Fruit fly (Drosophila melanogaster) whole organism, embryonic: ENCODE measurements around the gene Sfp33A4.

Experiments used
- ATbp ChIP-seq: fragments of 200-800 bp; sonication (Bioruptor generic); optimal IDR thresholded peaks from 2 replicates; lab custom pipeline; 2017; ENCODE audit warnings: missing biosample characterization, mild to moderate bottlenecking, missing genetic modification characterization, missing genetic modification reagents
- Adf1 ChIP-seq: fragments of 200-800 bp; sonication (Bioruptor generic); IDR thresholded peaks from 2 replicates; pipeline ENCODE4 v1.3.6; 2022; ENCODE audit warnings: missing biosample characterization, missing genetic modification characterization
- B-H1 ChIP-seq: fragments of 200-800 bp; sonication (Bioruptor generic); IDR thresholded peaks from 3 replicates; pipeline ENCODE4 v1.3.6; 2022; ENCODE audit warnings: missing biosample characterization, missing genetic modification characterization
- Bteb2 ChIP-seq: fragments of 200-800 bp; sonication (Bioruptor generic); optimal IDR thresholded peaks from 2 replicates; lab custom pipeline; 2016; ENCODE audit warnings: missing biosample characterization, missing genetic modification characterization
- CG10431 ChIP-seq: fragments of 200-800 bp; sonication (Bioruptor generic); optimal IDR thresholded peaks from 3 replicates; lab custom pipeline; 2018; ENCODE audit warnings: missing biosample characterization, mild to moderate bottlenecking, missing genetic modification characterization
- CG13287 ChIP-seq: fragments of 200-800 bp; sonication (Bioruptor generic); IDR thresholded peaks from 2 replicates; pipeline ENCODE4 v1.3.6; 2022; ENCODE audit warnings: missing biosample characterization, missing genetic modification characterization; ENCODE audit not compliant: partially characterized antibody
- CG13894 ChIP-seq: fragments of 200-800 bp; sonication (Bioruptor generic); optimal IDR thresholded peaks from 3 replicates; lab custom pipeline; 2018; ENCODE audit warnings: missing biosample characterization, mild to moderate bottlenecking, missing genetic modification characterization, moderate library complexity
- CG14050 ChIP-seq: fragments of 200-800 bp; sonication (Bioruptor generic); IDR thresholded peaks from 3 replicates; pipeline ENCODE4 v1.3.6; 2022; ENCODE audit warnings: missing biosample characterization, missing genetic modification characterization
- CG14667 ChIP-seq: fragments of 200-800 bp; sonication (Bioruptor generic); IDR thresholded peaks from 2 replicates; pipeline ENCODE4 v1.3.6; 2022; ENCODE audit warnings: missing biosample characterization, missing genetic modification characterization
- CG15479 ChIP-seq: fragments of 200-800 bp; sonication (Bioruptor generic); optimal IDR thresholded peaks from 3 replicates; lab custom pipeline; 2019; ENCODE audit warnings: missing biosample characterization, mild to moderate bottlenecking, missing genetic modification characterization, moderate library complexity
- CG16815 ChIP-seq: fragments of 200-800 bp; sonication (Bioruptor generic); optimal IDR thresholded peaks from 3 replicates; lab custom pipeline; 2017; ENCODE audit warnings: missing biosample characterization, mild to moderate bottlenecking, missing genetic modification characterization
- CG17568 ChIP-seq: fragments of 200-800 bp; sonication (Bioruptor generic); optimal IDR thresholded peaks from 2 replicates; lab custom pipeline; 2018; ENCODE audit warnings: missing biosample characterization, mild to moderate bottlenecking, missing genetic modification characterization, moderate library complexity
- CG2202 ChIP-seq: fragments of 200-800 bp; sonication (Bioruptor generic); optimal IDR thresholded peaks from 2 replicates; lab custom pipeline; 2018; ENCODE audit warnings: missing biosample characterization, mild to moderate bottlenecking, missing genetic modification characterization
- CG2678 ChIP-seq: fragments of 200-800 bp; sonication (Bioruptor generic); optimal IDR thresholded peaks from 3 replicates; lab custom pipeline; 2019; ENCODE audit warnings: missing biosample characterization, mild to moderate bottlenecking, missing genetic modification characterization, moderate library complexity
- CG30403 ChIP-seq: fragments of 200-800 bp; sonication (Bioruptor generic); optimal IDR thresholded peaks from 3 replicates; lab custom pipeline; 2016; ENCODE audit warnings: missing biosample characterization, missing genetic modification characterization
- CG6791 ChIP-seq: fragments of 200-800 bp; sonication (Bioruptor generic); IDR thresholded peaks from 3 replicates; pipeline ENCODE4 v1.3.6; 2022; ENCODE audit warnings: missing biosample characterization, missing genetic modification characterization; ENCODE audit not compliant: partially characterized antibody
- CG8359 ChIP-seq: fragments of 200-800 bp; sonication (Bioruptor generic); optimal IDR thresholded peaks from 2 replicates; lab custom pipeline; 2017; ENCODE audit warnings: missing biosample characterization, mild to moderate bottlenecking, missing genetic modification characterization, borderline replicate concordance
- CG9215 ChIP-seq: fragments of 200-800 bp; sonication (Bioruptor generic); IDR thresholded peaks from 2 replicates; pipeline ENCODE4 v1.3.6; 2022; ENCODE audit warnings: missing biosample characterization, missing genetic modification characterization
- Dip3 ChIP-seq: fragments of 200-800 bp; sonication (Bioruptor generic); optimal IDR thresholded peaks from 3 replicates; lab custom pipeline; 2016; ENCODE audit warnings: missing biosample characterization, missing genetic modification characterization
- E2f2 ChIP-seq: fragments of 200-800 bp; sonication (Bioruptor generic); IDR thresholded peaks from 2 replicates; pipeline ENCODE4 v1.3.6; 2022; ENCODE audit warnings: missing biosample characterization, missing genetic modification characterization
- ERR ChIP-seq: fragments of 200-800 bp; sonication (Bioruptor generic); optimal IDR thresholded peaks from 2 replicates; lab custom pipeline; 2016; ENCODE audit warnings: missing biosample characterization, missing genetic modification characterization
- Elba2 ChIP-seq: fragments of 200-800 bp; sonication (Bioruptor generic); optimal IDR thresholded peaks from 3 replicates; lab custom pipeline; 2016; ENCODE audit warnings: missing biosample characterization, missing genetic modification characterization
- Hr3 ChIP-seq: fragments of 200-800 bp; sonication (Bioruptor generic); optimal IDR thresholded peaks from 3 replicates; lab custom pipeline; 2016; ENCODE audit warnings: missing biosample characterization, missing genetic modification characterization
- Hsf ChIP-seq: fragments of 200-800 bp; sonication (Bioruptor generic); optimal IDR thresholded peaks from 3 replicates; lab custom pipeline; 2016; ENCODE audit warnings: missing biosample characterization, missing genetic modification characterization
- MBD-R2 ChIP-seq: fragments of 200-800 bp; sonication (Bioruptor generic); IDR thresholded peaks from 2 replicates; pipeline ENCODE4 v1.3.6; 2022; ENCODE audit warnings: missing biosample characterization, missing genetic modification characterization
- MTF-1 ChIP-seq: fragments of 200-800 bp; sonication (Bioruptor generic); optimal IDR thresholded peaks from 2 replicates; lab custom pipeline; 2018; ENCODE audit warnings: missing biosample characterization, mild to moderate bottlenecking, missing genetic modification characterization, borderline replicate concordance
- NK7.1 ChIP-seq: fragments of 200-800 bp; sonication (Bioruptor generic); optimal IDR thresholded peaks from 3 replicates; lab custom pipeline; 2016; ENCODE audit warnings: missing biosample characterization, missing genetic modification characterization
- Neu2 ChIP-seq: fragments of 200-800 bp; sonication (Bioruptor generic); optimal IDR thresholded peaks from 3 replicates; lab custom pipeline; 2016; ENCODE audit warnings: missing biosample characterization, missing genetic modification characterization, borderline replicate concordance
- Optix ChIP-seq: fragments of 200-800 bp; sonication (Bioruptor generic); IDR thresholded peaks from 3 replicates; pipeline ENCODE4 v1.3.6; 2022; ENCODE audit warnings: missing biosample characterization, missing genetic modification characterization
- Pdp1 ChIP-seq, 2 experiments: fragments of 200-800 bp; sonication (Bioruptor generic); optimal IDR thresholded peaks; 3 replicates each; lab custom pipeline; 2016; ENCODE audit warnings: missing biosample characterization in 2 of 2, missing genetic modification characterization in 2 of 2, mild to moderate bottlenecking in 1 of 2, moderate library complexity in 1 of 2
- Six4 ChIP-seq: fragments of 200-800 bp; sonication (Bioruptor generic); optimal IDR thresholded peaks from 2 replicates; lab custom pipeline; 2016; ENCODE audit warnings: missing biosample characterization, missing genetic modification characterization
- Tbp ChIP-seq: fragments of >200 bp; optimal IDR thresholded peaks from 2 replicates; lab custom pipeline; 2018; ENCODE audit warnings: missing biosample characterization, missing genetic modification characterization
- abd-A ChIP-seq: fragments of 200-800 bp; sonication (Bioruptor generic); optimal IDR thresholded peaks from 3 replicates; lab custom pipeline; 2019; ENCODE audit warnings: missing biosample characterization, mild to moderate bottlenecking, missing genetic modification characterization, moderate library complexity
- ato ChIP-seq: fragments of 200-800 bp; sonication (Bioruptor generic); IDR thresholded peaks from 2 replicates; pipeline ENCODE4 v1.3.6; 2022; ENCODE audit warnings: missing biosample characterization, missing genetic modification characterization; ENCODE audit not compliant: partially characterized antibody
- bcd ChIP-seq: fragments of 200-800 bp; sonication (Bioruptor generic); optimal IDR thresholded peaks from 2 replicates; lab custom pipeline; 2017; ENCODE audit warnings: missing biosample characterization, mild to moderate bottlenecking, missing genetic modification characterization
- bsh ChIP-seq, 2 experiments: fragments of 200-800 bp; sonication (Bioruptor generic); optimal IDR thresholded peaks; 2 replicates each; lab custom pipeline; 2017 to 2018; ENCODE audit warnings: mild to moderate bottlenecking in 2 of 2, missing biosample characterization in 2 of 2, missing genetic modification characterization in 2 of 2, moderate library complexity in 1 of 2
- chm ChIP-seq: fragments of 200-800 bp; sonication (Bioruptor generic); IDR thresholded peaks from 2 replicates; pipeline ENCODE4 v1.3.6; 2022; ENCODE audit warnings: missing biosample characterization, missing genetic modification characterization
- crol ChIP-seq: fragments of 200-800 bp; sonication (Bioruptor generic); IDR thresholded peaks from 2 replicates; pipeline ENCODE4 v1.3.6; 2022; ENCODE audit warnings: missing biosample characterization, missing genetic modification characterization
- dimm ChIP-seq: fragments of 200-800 bp; sonication (Bioruptor generic); IDR thresholded peaks from 2 replicates; pipeline ENCODE4 v1.3.6; 2022; ENCODE audit warnings: missing biosample characterization, missing genetic modification characterization
- dmrt99B ChIP-seq: fragments of 200-800 bp; sonication (Bioruptor generic); optimal IDR thresholded peaks from 2 replicates; lab custom pipeline; 2018; ENCODE audit warnings: missing biosample characterization, mild to moderate bottlenecking, missing genetic modification characterization, moderate library complexity
- exex ChIP-seq: fragments of 200-800 bp; sonication (Bioruptor generic); optimal IDR thresholded peaks from 4 replicates; lab custom pipeline; 2018; ENCODE audit warnings: missing biosample characterization, mild to moderate bottlenecking, missing genetic modification characterization, moderate library complexity
- h ChIP-seq: fragments of >200 bp; optimal IDR thresholded peaks from 2 replicates; lab custom pipeline; 2017
- kay ChIP-seq: fragments of 200-800 bp; sonication (Bioruptor generic); optimal IDR thresholded peaks from 2 replicates; lab custom pipeline; 2016; ENCODE audit warnings: missing biosample characterization, missing genetic modification characterization
- knrl ChIP-seq: fragments of 200-800 bp; sonication (Bioruptor generic); IDR thresholded peaks from 3 replicates; pipeline ENCODE4 v1.3.6; 2022; ENCODE audit warnings: missing biosample characterization, missing genetic modification characterization; ENCODE audit not compliant: partially characterized antibody
- pros ChIP-seq: fragments of 200-800 bp; sonication (Bioruptor generic); optimal IDR thresholded peaks from 3 replicates; lab custom pipeline; 2019; ENCODE audit warnings: missing biosample characterization, mild to moderate bottlenecking, missing genetic modification characterization, moderate library complexity
- run ChIP-seq: fragments of 200-800 bp; sonication (Bioruptor generic); optimal IDR thresholded peaks from 3 replicates; lab custom pipeline; 2018; ENCODE audit warnings: missing biosample characterization, mild to moderate bottlenecking, missing genetic modification characterization
- sna ChIP-seq: fragments of 200-800 bp; sonication (Bioruptor generic); IDR thresholded peaks from 2 replicates; pipeline ENCODE4 v1.3.6; 2022; ENCODE audit warnings: missing biosample characterization, missing genetic modification characterization; ENCODE audit not compliant: partially characterized antibody
- sob ChIP-seq: fragments of 200-800 bp; sonication (Bioruptor generic); IDR thresholded peaks from 2 replicates; pipeline ENCODE4 v1.3.6; 2022; ENCODE audit warnings: missing biosample characterization, missing genetic modification characterization
- tap ChIP-seq: fragments of 200-800 bp; optimal IDR thresholded peaks from 3 replicates; lab custom pipeline; 2019; ENCODE audit warnings: missing biosample characterization, mild to moderate bottlenecking, missing genetic modification characterization, moderate library complexity
- tin ChIP-seq: fragments of 200-800 bp; sonication (Bioruptor generic); optimal IDR thresholded peaks from 3 replicates; lab custom pipeline; 2016; ENCODE audit warnings: missing biosample characterization, missing genetic modification characterization

Sfp33A4 gene

dm6 chr2L:11816376-11816775, 20.7 kb upstream of the Sfp33A4 start (continued):
- TF ChIP-seq CG16815 (GFP tag; lab: Kevin White, UChicago), result peak; percentile 91
- TF ChIP-seq bsh (GFP tag; optimal IDR thresholded peaks at IDR 0.05; lab: Kevin White, UChicago), result peak; percentile 51 to 93
- peak; percentile 98 for TF ChIP-seq CG10431 (GFP tag; lab: Kevin White, UChicago)
- TF ChIP-seq CG2678 (tag; lab: Kevin White, UChicago), result peak; percentile 81
- peak; percentile 87 for TF ChIP-seq CG30403
- TF ChIP-seq bcd (GFP tag; lab: Kevin White, UChicago), result peak; percentile 97
- TF ChIP-seq Dip3 (GFP tag; lab: Kevin White, UChicago), result peak; percentile 65
- peak; percentile 91 for TF ChIP-seq Elba2 (GFP tag; lab: Kevin White, UChicago)
- peak; percentile 48; the same call in 1 of the 3 replicates for TF ChIP-seq CG6791
- TF ChIP-seq CG8359, result peak; percentile 95
- peak; percentile 89 to 90 for TF ChIP-seq Pdp1 (GFP tag; optimal IDR thresholded peaks at IDR 0.05; lab: Kevin White, UChicago)
- peak; percentile 90 for TF ChIP-seq crol (GFP tag; lab: Robert Waterston, UW)
- peak; percentile 87 for TF ChIP-seq Hr3 (GFP tag; lab: Kevin White, UChicago)
- TF ChIP-seq CG9215 (GFP tag; lab: Robert Waterston, UW), result peak; percentile 56
- peak; percentile 44 for TF ChIP-seq run (tag; lab: Kevin White, UChicago)
- 0 out of 3 replicates have a peak, but pooled peaks have one; percentile 7 for TF ChIP-seq knrl (GFP tag; lab: Robert Waterston, UW)
- peak; percentile 30 for TF ChIP-seq exex (tag; lab: Kevin White, UChicago)
- TF ChIP-seq CG15479, result peak; percentile 74
- TF ChIP-seq tin (GFP tag; lab: Kevin White, UChicago), result peak; percentile 97
- no peak for TF ChIP-seq Tbp
- peak; percentile 88 for TF ChIP-seq sob (GFP tag; lab: Robert Waterston, UW)
- TF ChIP-seq Neu2 (GFP tag; lab: Kevin White, UChicago), result peak; percentile 96
- TF ChIP-seq CG14050 (GFP tag; lab: Robert Waterston, UW), result peak; percentile 89
- no peak; the same call in 1 of the 2 replicates for TF ChIP-seq dimm (GFP tag; lab: Robert Waterston, UW)
- TF ChIP-seq sna, result no peak
- peak; percentile 70 for TF ChIP-seq CG13894 (tag; lab: Kevin White, UChicago)
- peak; percentile 98 for TF ChIP-seq chm
- peak; percentile 62 for TF ChIP-seq E2f2 (GFP tag; lab: Robert Waterston, UW)
- peak; percentile 93 for TF ChIP-seq Optix (GFP tag; lab: Robert Waterston, UW)
- TF ChIP-seq Bteb2 (GFP tag; lab: Kevin White, UChicago), result peak; percentile 83
- peak; percentile 96 for TF ChIP-seq Six4 (GFP tag; lab: Kevin White, UChicago)
- no peak for TF ChIP-seq ato (GFP tag; lab: Robert Waterston, UW)
- TF ChIP-seq MTF-1 (GFP tag; lab: Kevin White, UChicago), result peak; percentile 99
- TF ChIP-seq kay, result peak; percentile 40
- TF ChIP-seq NK7.1 (GFP tag; lab: Kevin White, UChicago), result peak; percentile 94
- TF ChIP-seq Adf1, result 0 out of 2 replicates have a peak, but pooled peaks have one; percentile 21
- peak; percentile 87 for TF ChIP-seq dmrt99B (tag; lab: Kevin White, UChicago)
- TF ChIP-seq CG14667 (GFP tag; lab: Robert Waterston, UW), result peak; percentile 76; the same call in 1 of the 2 replicates
- TF ChIP-seq ERR, result peak; percentile 77
- peak; percentile 97 for TF ChIP-seq CG2202 (tag; lab: Kevin White, UChicago)
- TF ChIP-seq CG13287 (GFP tag; lab: Robert Waterston, UW), result no peak; the same call in 1 of the 2 replicates
- TF ChIP-seq h, result peak; percentile 52
- TF ChIP-seq abd-A (tag; lab: Kevin White, UChicago), result peak; percentile 35
- TF ChIP-seq CG17568, result peak; percentile 95
- peak; percentile 80; the same call in 2 of the 3 replicates for TF ChIP-seq B-H1 (GFP tag; lab: Robert Waterston, UW)
- peak; percentile 82 for TF ChIP-seq tap (tag; lab: Kevin White, UChicago)
- TF ChIP-seq MBD-R2 (GFP tag; lab: Robert Waterston, UW), result peak; percentile 57; the same call in 1 of the 2 replicates
- TF ChIP-seq ATbp (GFP tag; lab: Kevin White, UChicago), result peak; percentile 98
- peak; percentile 92 for TF ChIP-seq Hsf
- TF ChIP-seq pros (GFP tag; lab: Kevin White, UChicago), result peak; percentile 23
